Worm (Caenorhabditis elegans): ENCODE results near the gene Y57G11C.20.

The Y57G11C.20 gene

DNA sequence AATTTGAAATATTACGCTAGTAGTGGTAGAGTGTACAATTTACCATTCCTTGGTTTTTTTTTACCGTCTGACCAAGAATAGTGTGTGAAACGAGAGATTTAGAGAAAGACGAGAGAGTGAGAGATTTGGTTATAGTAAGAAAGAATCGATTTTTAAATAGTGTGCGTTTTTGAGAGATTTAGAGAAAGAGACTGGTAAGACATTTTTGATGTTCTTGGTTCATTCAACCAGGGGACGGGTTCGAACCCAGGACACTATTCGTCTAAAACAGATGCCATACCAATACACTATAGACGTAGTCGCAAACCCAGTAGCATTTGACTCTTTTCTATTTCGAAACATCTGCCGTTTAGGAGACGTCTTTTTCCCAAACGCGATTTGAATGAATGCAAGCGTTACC is 5.1 kb upstream of the Y57G11C.20 start (continued):
- TF ChIP-seq tag-97 (GFP tag; IDR thresholded peaks at IDR 0.05): no peak
- peak; percentile 87 for TF ChIP-seq php-3 (GFP tag; IDR thresholded peaks at IDR 0.05)
- peak; percentile 44 for TF ChIP-seq dpl-1 (GFP tag; optimal IDR thresholded peaks at IDR 0.05)
- peak; percentile 87 for TF ChIP-seq dve-1 (tag; optimal IDR thresholded peaks at IDR 0.05; ENCODE audit: insufficient read depth)
- TF ChIP-seq D1046.2 (GFP tag; IDR thresholded peaks at IDR 0.05): no peak
- TF ChIP-seq gei-8 (GFP tag; optimal IDR thresholded peaks at IDR 0.05): no peak
- peak; percentile 6 for TF ChIP-seq F10B5.3 (tag; optimal IDR thresholded peaks at IDR 0.05)
- TF ChIP-seq ZK546.5 (tag; optimal IDR thresholded peaks at IDR 0.05): no peak
- peak; percentile 34 for TF ChIP-seq zfp-2 (tag; optimal IDR thresholded peaks at IDR 0.05)
- TF ChIP-seq ceh-62 (tag; optimal IDR thresholded peaks at IDR 0.05): no peak
- TF ChIP-seq daf-19 (GFP tag; conservative IDR thresholded peaks at IDR 0.05): peak; percentile 90
- TF ChIP-seq madf-5 (GFP tag; IDR thresholded peaks at IDR 0.05): 0 out of 4 replicates have a peak, but pooled peaks of 1 of the 2 experiments have one; percentile 19
- TF ChIP-seq nhr-41 (GFP tag; IDR thresholded peaks at IDR 0.05): no peak
- peak; percentile 84 for TF ChIP-seq lir-3 (tag; optimal IDR thresholded peaks at IDR 0.05)
- TF ChIP-seq T26A8.4 (GFP tag; IDR thresholded peaks at IDR 0.05): no peak
- no peak for TF ChIP-seq mxl-3 (GFP tag; optimal IDR thresholded peaks at IDR 0.05)
- TF ChIP-seq lsy-2 (tag; optimal IDR thresholded peaks at IDR 0.05): peak in 1 of 2 experiments; percentile 89
- TF ChIP-seq nhr-77 (tag; optimal IDR thresholded peaks at IDR 0.05): no peak
- no peak for TF ChIP-seq fos-1 (tag; optimal IDR thresholded peaks at IDR 0.05)
- peak; percentile 99 for TF ChIP-seq snpc-1.2 (GFP tag; IDR thresholded peaks at IDR 0.05)
- TF ChIP-seq pha-4 (GFP tag; IDR thresholded peaks at IDR 0.05): no peak; the same call in none of the 2 replicates
- TF ChIP-seq pha-4 (tag; optimal IDR thresholded peaks at IDR 0.05): no peak
- no peak for TF ChIP-seq jun-1 (tag; optimal IDR thresholded peaks at IDR 0.05)
- peak; percentile 79 for TF ChIP-seq F49E8.2 (tag; optimal IDR thresholded peaks at IDR 0.05; ENCODE audit: borderline replicate concordance)
- no peak for TF ChIP-seq daf-8 (GFP tag; IDR thresholded peaks at IDR 0.05)
- TF ChIP-seq nhr-6 (tag; optimal IDR thresholded peaks at IDR 0.05): no peak
- no peak for TF ChIP-seq tra-1 (GFP tag; IDR thresholded peaks at IDR 0.05)
- TF ChIP-seq mep-1 (tag; optimal IDR thresholded peaks at IDR 0.05): peak; percentile 92
- no peak; the same call in 1 of the 2 replicates for TF ChIP-seq saeg-2 (GFP tag; IDR thresholded peaks at IDR 0.05)
- no peak for TF ChIP-seq ama-1 (optimal IDR thresholded peaks at IDR 0.05)
- no peak for TF ChIP-seq ztf-11 (tag; optimal IDR thresholded peaks at IDR 0.05)
- TF ChIP-seq zfp-3 (GFP tag; conservative IDR thresholded peaks at IDR 0.05): peak; percentile 76; the same call in 1 of the 2 replicates
- no peak for TF ChIP-seq Y48G9A.11 (GFP tag; IDR thresholded peaks at IDR 0.05)
- TF ChIP-seq unc-62 (GFP tag; optimal IDR thresholded peaks at IDR 0.05 in 1 of 2): no peak
- TF ChIP-seq unc-62 (tag; optimal IDR thresholded peaks at IDR 0.05): no peak
- TF ChIP-seq nhr-48 (tag; optimal IDR thresholded peaks at IDR 0.05): peak; percentile 64
- TF ChIP-seq unc-39 (tag; optimal IDR thresholded peaks at IDR 0.05): no peak
- TF ChIP-seq lin-29 (GFP tag; IDR thresholded peaks at IDR 0.05): peak; percentile 68
- no peak for TF ChIP-seq daf-12 (tag; optimal IDR thresholded peaks at IDR 0.05)
- TF ChIP-seq fkh-10 (GFP tag; optimal IDR thresholded peaks at IDR 0.05): peak; percentile 18
- peak; percentile 65 for TF ChIP-seq madf-9 (GFP tag; conservative IDR thresholded peaks at IDR 0.05)
- peak; percentile 80 for TF ChIP-seq lin-13 (GFP tag; optimal IDR thresholded peaks at IDR 0.05)
- no peak for TF ChIP-seq snpc-4 (tag; optimal IDR thresholded peaks at IDR 0.05)
- no peak for TF ChIP-seq aly-2 (tag; optimal IDR thresholded peaks at IDR 0.05)
- peak; percentile 93 for TF ChIP-seq ztf-7 (tag; optimal IDR thresholded peaks at IDR 0.05)
- peak; percentile 89 for TF ChIP-seq nhr-102 (tag; optimal IDR thresholded peaks at IDR 0.05)

All from whole organism, L4 larva.